Worm (Caenorhabditis elegans): ENCODE data around the gene R07B7.6.

Gene R07B7.6

ce11 chrV:12038783-12039182 lies 36.0 kb downstream of the R07B7.6 start:
- TF ChIP-seq xbp-1 (tag; optimal IDR thresholded peaks at IDR 0.05) (peak; percentile 22), rnt-1 (tag; optimal IDR thresholded peaks at IDR 0.05) (no peak), efl-1 (optimal IDR thresholded peaks at IDR 0.05) (no peak), efl-1 (GFP tag; optimal IDR thresholded peaks at IDR 0.05 in 1 of 2) (peak; percentile 18 to 58), pqm-1 (tag; optimal IDR thresholded peaks at IDR 0.05) (no peak), tlp-1 (tag; optimal IDR thresholded peaks at IDR 0.05) (no peak), swsn-7 (tag; optimal IDR thresholded peaks at IDR 0.05) (peak; percentile 26), nhr-90 (tag; optimal IDR thresholded peaks at IDR 0.05; ENCODE audit: poor library complexity) (no peak), ceh-88 (GFP tag; IDR thresholded peaks at IDR 0.05) (no peak), ceh-82 (tag; optimal IDR thresholded peaks at IDR 0.05) (peak in 2 of 3 experiments; percentile 8 to 58), mep-1 (tag; optimal IDR thresholded peaks at IDR 0.05) (no peak), ets-5 (GFP tag; IDR thresholded peaks at IDR 0.05) (no peak), tbx-2 (tag; optimal IDR thresholded peaks at IDR 0.05) (no peak), ces-1 (GFP tag; optimal IDR thresholded peaks at IDR 0.05) (no peak), fkh-8 (tag; optimal IDR thresholded peaks at IDR 0.05) (peak; percentile 12), jun-1 (tag; optimal IDR thresholded peaks at IDR 0.05) (no peak), efl-3 (GFP tag; optimal IDR thresholded peaks at IDR 0.05) (no peak), hpl-2 (GFP tag; optimal IDR thresholded peaks at IDR 0.05) (no peak), nhr-20 (tag; optimal IDR thresholded peaks at IDR 0.05) (peak; percentile 27), ama-1 (optimal IDR thresholded peaks at IDR 0.05) (peak; percentile 5), lin-14 (GFP tag; optimal IDR thresholded peaks at IDR 0.05) (peak; percentile 51), snu-23 (GFP tag; optimal IDR thresholded peaks at IDR 0.05) (peak; percentile 29), dsc-1 (tag; optimal IDR thresholded peaks at IDR 0.05) (peak; percentile 28), nhr-47 (tag; optimal IDR thresholded peaks at IDR 0.05) (peak; percentile 46), lin-35 (GFP tag; optimal IDR thresholded peaks at IDR 0.05) (peak in 1 of 2 experiments; percentile 54), nhr-84 (tag; optimal IDR thresholded peaks at IDR 0.05) (no peak), egl-27 (tag; optimal IDR thresholded peaks at IDR 0.05) (no peak), aly-2 (tag; optimal IDR thresholded peaks at IDR 0.05) (no peak), dpl-1 (GFP tag; optimal IDR thresholded peaks at IDR 0.05) (peak in 1 of 3 experiments; percentile 34), pax-3 (tag; optimal IDR thresholded peaks at IDR 0.05) (peak; percentile 31), isw-1 (GFP tag; IDR thresholded peaks at IDR 0.05) (no peak)

- TF ChIP-seq unc-86 (tag; optimal IDR thresholded peaks at IDR 0.05) (peak; percentile 48), irx-1 (tag; optimal IDR thresholded peaks at IDR 0.05) (no peak), isw-1 (GFP tag; IDR thresholded peaks at IDR 0.05) (peak; percentile 13; the same call in 1 of the 2 replicates), lin-14 (GFP tag; optimal IDR thresholded peaks at IDR 0.05) (peak; percentile 48)
These were observed 36.5 kb downstream of the R07B7.6 start for ce11 chrV:12038317-12038716.

- TF ChIP-seq nhr-20 (tag; optimal IDR thresholded peaks at IDR 0.05) (no peak), ceh-8 (GFP tag; optimal IDR thresholded peaks at IDR 0.05) (peak; percentile 71), dsc-1 (tag; optimal IDR thresholded peaks at IDR 0.05) (peak; percentile 65), pax-3 (tag; optimal IDR thresholded peaks at IDR 0.05) (peak; percentile 79)
These were observed 36.9 kb downstream of the R07B7.6 start for ce11 chrV:12037889-12038288.

- peak; percentile 7 for TF ChIP-seq blmp-1 (tag; optimal IDR thresholded peaks at IDR 0.05)
- TF ChIP-seq dsc-1 (tag; optimal IDR thresholded peaks at IDR 0.05) = peak; percentile 52
- no peak for TF ChIP-seq C34B4.2 (tag; optimal IDR thresholded peaks at IDR 0.05)
These were observed 38.7 kb downstream of the R07B7.6 start for ce11 chrV:12036129-12036528.

ce11 chrV:12033841-12034240 lies 40.9 kb downstream of the R07B7.6 start:
- TF ChIP-seq elt-2 (tag; optimal IDR thresholded peaks at IDR 0.05) = no peak
- TF ChIP-seq nhr-85 (tag) = no peak
- TF ChIP-seq zip-4 (GFP tag; optimal IDR thresholded peaks at IDR 0.05) = no peak
- TF ChIP-seq nhr-28 (tag; optimal IDR thresholded peaks at IDR 0.05) = no peak
- TF ChIP-seq alr-1 (tag; optimal IDR thresholded peaks at IDR 0.05; ENCODE audit: borderline replicate concordance) = no peak
- TF ChIP-seq unc-130 (tag; optimal IDR thresholded peaks at IDR 0.05) = no peak
- no peak for TF ChIP-seq unc-30 (tag; optimal IDR thresholded peaks at IDR 0.05)
- TF ChIP-seq hlh-4 (tag; optimal IDR thresholded peaks at IDR 0.05) = no peak
- no peak for TF ChIP-seq skn-1 (tag; optimal IDR thresholded peaks at IDR 0.05)
- TF ChIP-seq egl-27 (tag; optimal IDR thresholded peaks at IDR 0.05) = no peak
- TF ChIP-seq lsy-2 (tag; optimal IDR thresholded peaks at IDR 0.05) = no peak
- no peak for TF ChIP-seq zag-1 (tag; optimal IDR thresholded peaks at IDR 0.05)
- TF ChIP-seq aha-1 (tag; optimal IDR thresholded peaks at IDR 0.05) = no peak
- no peak for TF ChIP-seq C34B4.2 (tag; optimal IDR thresholded peaks at IDR 0.05)
- no peak for TF ChIP-seq ets-5 (GFP tag; IDR thresholded peaks at IDR 0.05)
- no peak for TF ChIP-seq swsn-7 (tag; optimal IDR thresholded peaks at IDR 0.05)
- TF ChIP-seq ceh-88 (GFP tag; IDR thresholded peaks at IDR 0.05) = no peak
